Worm (Caenorhabditis elegans) whole organism, late embryonic: ENCODE measurements around the gene cbn-1.

Experiments
- ama-1 ChIP-seq: fragments of 150-350 bp; optimal IDR thresholded peaks from 2 replicates; lab custom pipeline; 2014
- ceh-18 ChIP-seq: sonication (generic microtip); optimal IDR thresholded peaks from 2 replicates; lab custom pipeline; 2016; ENCODE audit warnings: missing genetic modification characterization, missing compliant biosample characterization
- hlh-8 ChIP-seq: sonication (generic microtip); optimal IDR thresholded peaks from 2 replicates; lab custom pipeline; 2016; ENCODE audit warnings: missing genotype, missing genetic modification characterization, missing compliant biosample characterization
- pag-3 ChIP-seq: sonication (generic microtip); optimal IDR thresholded peaks from 2 replicates; lab custom pipeline; 2016; ENCODE audit warnings: missing compliant biosample characterization, missing genetic modification characterization, borderline replicate concordance
- pha-4 ChIP-seq: fragments of 150-350 bp; optimal IDR thresholded peaks from 2 replicates; lab custom pipeline; 2018; ENCODE audit warnings: missing biosample characterization, missing genetic modification reagents, missing genetic modification characterization
- tbx-2 ChIP-seq: sonication (generic microtip); optimal IDR thresholded peaks from 2 replicates; lab custom pipeline; 2016; ENCODE audit warnings: missing genetic modification characterization, missing compliant biosample characterization

- no peak for TF ChIP-seq pha-4 (tag; lab: Kevin White, UChicago)
- no peak for TF ChIP-seq ama-1 (lab: Kevin White, UChicago)
- TF ChIP-seq ceh-18 (tag; lab: Kevin White, UChicago), result no peak
- no peak for TF ChIP-seq hlh-8
- no peak for TF ChIP-seq pag-3 (tag; lab: Kevin White, UChicago)
- TF ChIP-seq tbx-2 (tag; lab: Kevin White, UChicago), result no peak
These were observed 31.1 kb downstream of the cbn-1 start, which contains the start of gene K01A2.5 for ce11 chrII:300977-301772.
